Worm (Caenorhabditis elegans) whole organism, mixed stage, embryonic: ENCODE data around the gene cyn-6.

Experiments
- M03D4.4 ChIP-seq: sonication (generic microtip); optimal IDR thresholded peaks from 2 replicates; lab custom pipeline; 2017; ENCODE audit warnings: mild to moderate bottlenecking, missing genetic modification characterization, missing compliant biosample characterization
- bed-3 ChIP-seq: fragments of 200-800 bp; sonication (Bioruptor generic); optimal IDR thresholded peaks from 3 replicates; lab custom pipeline; 2018; ENCODE audit warnings: mild to moderate bottlenecking, missing genetic modification characterization, moderate library complexity, missing compliant biosample characterization
- blmp-1 ChIP-seq: fragments of 150-350 bp; optimal IDR thresholded peaks from 2 replicates; lab custom pipeline; 2014; ENCODE audit warnings: missing biosample characterization, missing genetic modification characterization
- ceh-39 ChIP-seq: fragments of 150-350 bp; optimal IDR thresholded peaks from 2 replicates; lab custom pipeline; 2014; ENCODE audit warnings: missing biosample characterization, missing genetic modification characterization
- ceh-43 ChIP-seq: fragments of 200-800 bp; sonication (Bioruptor generic); optimal IDR thresholded peaks from 2 replicates; lab custom pipeline; 2018; ENCODE audit warnings: mild to moderate bottlenecking, missing genetic modification characterization, moderate library complexity, missing compliant biosample characterization
- ceh-83 ChIP-seq: fragments of 200-800 bp; sonication (Bioruptor generic); optimal IDR thresholded peaks from 2 replicates; lab custom pipeline; 2018; ENCODE audit warnings: mild to moderate bottlenecking, missing genetic modification characterization, missing compliant biosample characterization
- ces-1 ChIP-seq: fragments of 150-350 bp; optimal IDR thresholded peaks from 2 replicates; lab custom pipeline; 2014; ENCODE audit warnings: missing biosample characterization, missing genetic modification reagents, missing genetic modification characterization
- cnd-1 ChIP-seq: fragments of 200-800 bp; sonication (Bioruptor generic); optimal IDR thresholded peaks from 2 replicates; lab custom pipeline; 2018; ENCODE audit warnings: mild to moderate bottlenecking, missing genetic modification characterization, missing compliant biosample characterization
- drap-1 ChIP-seq: fragments of 200-800 bp; sonication (Bioruptor generic); optimal IDR thresholded peaks from 3 replicates; lab custom pipeline; 2018; ENCODE audit warnings: mild to moderate bottlenecking, missing genetic modification characterization, missing compliant biosample characterization
- elt-3 ChIP-seq: fragments of 150-350 bp; optimal IDR thresholded peaks from 2 replicates; lab custom pipeline; 2014; ENCODE audit warnings: missing biosample characterization, missing genetic modification characterization
- flh-1 ChIP-seq: fragments of 200-800 bp; sonication (Bioruptor generic); optimal IDR thresholded peaks from 2 replicates; lab custom pipeline; 2018; ENCODE audit warnings: mild to moderate bottlenecking, missing genetic modification characterization, moderate library complexity, missing compliant biosample characterization
- ham-2 ChIP-seq: fragments of 200-800 bp; sonication (Bioruptor generic); optimal IDR thresholded peaks from 2 replicates; lab custom pipeline; 2018; ENCODE audit warnings: mild to moderate bottlenecking, missing genetic modification characterization, missing compliant biosample characterization
- lin-13 ChIP-seq: fragments of 150-350 bp; optimal IDR thresholded peaks from 2 replicates; lab custom pipeline; 2014; ENCODE audit warnings: missing biosample characterization, missing genetic modification characterization
- lin-32 ChIP-seq: fragments of 200-800 bp; sonication (Bioruptor generic); optimal IDR thresholded peaks from 2 replicates; lab custom pipeline; 2018; ENCODE audit warnings: mild to moderate bottlenecking, missing genetic modification characterization, missing compliant biosample characterization
- lsy-2 ChIP-seq: fragments of 150-350 bp; optimal IDR thresholded peaks from 2 replicates; lab custom pipeline; 2014; ENCODE audit warnings: missing biosample characterization, missing genetic modification characterization
- mab-5 ChIP-seq: fragments of 150-350 bp; optimal IDR thresholded peaks from 2 replicates; lab custom pipeline; 2014; ENCODE audit warnings: missing biosample characterization, missing genetic modification characterization
- mep-1 ChIP-seq: fragments of 150-350 bp; optimal IDR thresholded peaks from 2 replicates; lab custom pipeline; 2017; ENCODE audit warnings: missing biosample characterization, missing genetic modification reagents, missing genetic modification characterization, inconsistent platforms
- mls-2 ChIP-seq: sonication (generic microtip); optimal IDR thresholded peaks from 2 replicates; lab custom pipeline; 2016; ENCODE audit warnings: mild to moderate bottlenecking, missing genetic modification characterization, moderate library complexity, missing compliant biosample characterization
- nhr-12 ChIP-seq: fragments of 150-350 bp; optimal IDR thresholded peaks from 2 replicates; lab custom pipeline; 2014; ENCODE audit warnings: missing biosample characterization, missing genetic modification characterization
- nhr-2 ChIP-seq: fragments of 150-350 bp; optimal IDR thresholded peaks from 2 replicates; lab custom pipeline; 2014; ENCODE audit warnings: missing biosample characterization, missing genetic modification characterization
- nhr-237 ChIP-seq: fragments of 150-350 bp; optimal IDR thresholded peaks from 2 replicates; lab custom pipeline; 2014; ENCODE audit warnings: missing biosample characterization, missing genetic modification characterization
- nhr-28 ChIP-seq: fragments of 150-350 bp; optimal IDR thresholded peaks from 2 replicates; lab custom pipeline; 2014; ENCODE audit warnings: missing biosample characterization, missing genetic modification characterization
- nhr-76 ChIP-seq: sonication (generic microtip); optimal IDR thresholded peaks from 2 replicates; lab custom pipeline; 2017; ENCODE audit warnings: missing biosample characterization, missing genetic modification characterization
- pha-4 ChIP-seq: fragments of 150-350 bp; optimal IDR thresholded peaks from 2 replicates; lab custom pipeline; 2018; ENCODE audit warnings: missing biosample characterization, missing genetic modification reagents, missing genetic modification characterization
- sem-2 ChIP-seq: fragments of 200-800 bp; sonication (Bioruptor generic); optimal IDR thresholded peaks from 2 replicates; lab custom pipeline; 2018; ENCODE audit warnings: mild to moderate bottlenecking, missing genetic modification characterization, missing compliant biosample characterization
- snpc-4 ChIP-seq: fragments of 150-350 bp; optimal IDR thresholded peaks from 2 replicates; lab custom pipeline; 2014; ENCODE audit warnings: missing biosample characterization, missing genetic modification characterization
- sptf-1 ChIP-seq: sonication (generic microtip); optimal IDR thresholded peaks from 2 replicates; lab custom pipeline; 2017; ENCODE audit warnings: mild to moderate bottlenecking, missing genetic modification characterization, moderate library complexity, missing compliant biosample characterization
- tbx-8 ChIP-seq: fragments of 200-800 bp; sonication (Bioruptor generic); optimal IDR thresholded peaks from 2 replicates; lab custom pipeline; 2018; ENCODE audit warnings: mild to moderate bottlenecking, missing genetic modification characterization, moderate library complexity, missing compliant biosample characterization
- unc-120 ChIP-seq: sonication (generic microtip); optimal IDR thresholded peaks from 2 replicates; lab custom pipeline; 2017; ENCODE audit warnings: missing genetic modification characterization, missing compliant biosample characterization; ENCODE audit not compliant: poor library complexity, severe bottlenecking
- unc-39 ChIP-seq: fragments of 150-350 bp; optimal IDR thresholded peaks from 2 replicates; lab custom pipeline; 2014; ENCODE audit warnings: missing biosample characterization, missing genetic modification characterization
- zip-8 ChIP-seq: fragments of 150-350 bp; optimal IDR thresholded peaks from 2 replicates; lab custom pipeline; 2014; ENCODE audit warnings: missing biosample characterization, missing genetic modification characterization
- ztf-11 ChIP-seq: fragments of 150-350 bp; optimal IDR thresholded peaks from 2 replicates; lab custom pipeline; 2014; ENCODE audit warnings: missing biosample characterization, missing genetic modification characterization

cyn-6 gene

DNA sequence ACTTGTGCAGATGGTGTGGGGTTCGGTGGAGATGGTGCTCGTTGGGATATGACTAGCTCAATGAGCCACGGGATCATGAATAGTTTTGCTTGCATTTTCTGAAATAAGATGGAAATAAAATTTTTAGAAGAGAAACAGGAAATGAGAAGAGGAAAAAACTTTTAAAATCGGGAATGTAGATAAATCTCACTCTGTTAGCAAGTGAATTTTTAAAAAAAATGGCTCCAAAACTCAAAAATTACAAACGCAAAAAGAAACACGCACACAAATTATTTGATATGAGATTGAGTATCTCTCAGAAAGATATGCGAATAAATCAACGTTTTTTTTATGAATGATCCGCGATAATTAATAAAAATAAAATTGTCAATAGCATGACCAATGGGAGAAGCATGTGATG lies 15.2 kb upstream of the cyn-6 start, which contains the start of gene T17H7.7:
T17H7.7 (minus strand) TSS at position 101 of the 400 bp plus-strand sequence.
- TF ChIP-seq sem-2 (GFP tag; lab: Kevin White, UChicago) (no peak), lin-13 (tag; lab: Kevin White, UChicago) (no peak), nhr-12 (no peak), unc-39 (tag; lab: Kevin White, UChicago) (no peak), pha-4 (tag; lab: Kevin White, UChicago) (no peak), zip-8 (tag; lab: Kevin White, UChicago) (no peak), ztf-11 (tag; lab: Kevin White, UChicago) (no peak), ceh-43 (GFP tag; lab: Kevin White, UChicago) (no peak), tbx-8 (no peak), nhr-237 (no peak), nhr-76 (tag; lab: Kevin White, UChicago) (no peak), bed-3 (no peak), ces-1 (GFP tag; lab: Kevin White, UChicago) (no peak), unc-120 (tag; lab: Kevin White, UChicago) (no peak), nhr-2 (tag; lab: Kevin White, UChicago) (no peak), elt-3 (no peak), lin-32 (GFP tag; lab: Kevin White, UChicago) (no peak)

DNA sequence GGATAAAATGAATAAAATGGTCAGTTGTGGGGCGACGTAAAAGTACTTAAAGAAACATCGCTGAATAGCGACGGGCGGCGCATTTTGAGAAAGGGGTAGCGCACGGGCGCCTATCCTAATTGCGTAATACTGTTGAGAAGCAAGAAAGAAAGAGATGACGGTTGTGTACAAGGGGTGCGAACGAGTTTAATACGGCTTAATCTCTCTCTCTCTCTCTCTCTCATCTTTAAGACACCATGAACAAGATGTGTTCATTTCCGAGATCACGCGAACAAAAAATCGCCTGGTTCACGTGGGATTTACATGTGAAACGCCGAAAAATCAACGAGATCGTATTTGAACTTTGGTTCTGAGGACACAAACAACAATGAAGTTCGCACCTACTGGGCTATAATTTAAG lies 13.5 kb upstream of the cyn-6 start:
- TF ChIP-seq ztf-11 (tag; lab: Kevin White, UChicago) (no peak), ces-1 (GFP tag; lab: Kevin White, UChicago) (no peak), nhr-76 (tag; lab: Kevin White, UChicago) (no peak), nhr-28 (tag; lab: Kevin White, UChicago) (no peak), lin-32 (GFP tag; lab: Kevin White, UChicago) (no peak), drap-1 (GFP tag; lab: Kevin White, UChicago) (no peak), elt-3 (no peak), ham-2 (GFP tag; lab: Kevin White, UChicago) (no peak), pha-4 (tag; lab: Kevin White, UChicago) (no peak), tbx-8 (no peak), ceh-83 (GFP tag; lab: Kevin White, UChicago) (no peak), unc-39 (tag; lab: Kevin White, UChicago) (no peak), lsy-2 (no peak), ceh-39 (no peak), mab-5 (tag; lab: Kevin White, UChicago) (no peak), snpc-4 (tag; lab: Kevin White, UChicago) (no peak), mep-1 (no peak)

DNA sequence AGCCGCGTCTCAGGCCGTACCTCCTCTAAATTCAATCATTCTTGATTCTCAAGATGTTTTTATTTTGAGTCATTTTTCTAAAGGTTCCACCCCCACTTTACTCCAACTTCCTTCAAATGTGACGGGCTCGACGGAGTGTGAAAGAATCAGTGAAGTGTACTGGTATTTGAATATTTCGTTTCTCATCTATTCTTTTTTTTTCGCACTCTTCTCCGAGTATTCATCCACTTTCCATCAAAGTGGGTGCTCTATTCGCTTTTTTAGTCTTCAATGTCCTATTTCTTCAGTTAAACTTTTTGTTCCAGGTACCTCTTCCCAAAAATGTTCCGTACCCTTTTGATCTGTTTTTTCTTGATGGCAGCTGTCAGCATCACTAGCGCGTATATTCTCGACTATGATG lies 11.7 kb upstream of the cyn-6 start, which contains the start of gene nlp-52:
nlp-52 (plus strand) TSS at position 301 of the 400 bp plus-strand sequence.
- TF ChIP-seq mls-2 (tag; lab: Kevin White, UChicago) (no peak), pha-4 (tag; lab: Kevin White, UChicago) (no peak), flh-1 (no peak), lin-32 (GFP tag; lab: Kevin White, UChicago) (no peak), bed-3 (no peak), ceh-43 (GFP tag; lab: Kevin White, UChicago) (no peak), lsy-2 (no peak), mab-5 (tag; lab: Kevin White, UChicago) (no peak), ces-1 (GFP tag; lab: Kevin White, UChicago) (no peak), ceh-83 (GFP tag; lab: Kevin White, UChicago) (no peak), nhr-12 (no peak), cnd-1 (tag; lab: Kevin White, UChicago) (no peak), tbx-8 (no peak), unc-120 (tag; lab: Kevin White, UChicago) (no peak), nhr-76 (tag; lab: Kevin White, UChicago) (no peak), unc-39 (tag; lab: Kevin White, UChicago) (no peak), sem-2 (GFP tag; lab: Kevin White, UChicago) (no peak), ceh-39 (no peak)

DNA sequence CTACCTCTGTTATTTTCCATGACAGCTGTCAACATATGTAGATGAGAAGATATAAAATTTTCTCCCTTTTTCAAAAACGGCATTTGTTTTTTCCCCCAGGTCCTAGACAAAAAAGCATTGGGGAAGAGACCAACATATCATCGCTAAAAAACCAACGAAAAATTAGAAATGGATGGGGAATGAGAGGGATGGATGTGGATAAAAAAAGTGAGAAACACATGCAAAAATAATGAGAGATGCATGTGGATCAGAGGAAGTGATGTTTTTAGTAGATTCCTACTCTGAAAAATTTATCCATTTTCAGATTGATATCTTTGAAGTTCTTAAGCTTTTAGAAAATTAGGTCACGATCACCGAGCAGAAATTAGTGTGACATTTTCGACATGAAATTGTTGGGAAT lies 10.7 kb upstream of the cyn-6 start:
- TF ChIP-seq mls-2 (tag; lab: Kevin White, UChicago) (no peak), zip-8 (tag; lab: Kevin White, UChicago) (no peak), ceh-83 (GFP tag; lab: Kevin White, UChicago) (no peak), pha-4 (tag; lab: Kevin White, UChicago) (no peak), nhr-28 (tag; lab: Kevin White, UChicago) (no peak), elt-3 (no peak), tbx-8 (no peak), M03D4.4 (tag; lab: Kevin White, UChicago) (no peak), sptf-1 (no peak), cnd-1 (tag; lab: Kevin White, UChicago) (no peak), blmp-1 (tag; lab: Kevin White, UChicago) (no peak), ham-2 (GFP tag; lab: Kevin White, UChicago) (no peak)
